Fruit fly (Drosophila melanogaster) Kc167 (cell line): ENCODE results near the gene CG1288.

Experiments used
- Myc ChIP-seq: fragments of >200 bp; optimal IDR thresholded peaks from 2 replicates; lab custom pipeline; 2017; ENCODE audit warnings: missing external identifiers
- psq ChIP-seq: fragments of >200 bp; optimal IDR thresholded peaks from 2 replicates; lab custom pipeline; 2017; ENCODE audit warnings: missing external identifiers
- ttk ChIP-seq: sonication (Bioruptor generic); optimal IDR thresholded peaks from 2 replicates; lab custom pipeline; 2017; ENCODE audit warnings: missing external identifiers

DNA sequence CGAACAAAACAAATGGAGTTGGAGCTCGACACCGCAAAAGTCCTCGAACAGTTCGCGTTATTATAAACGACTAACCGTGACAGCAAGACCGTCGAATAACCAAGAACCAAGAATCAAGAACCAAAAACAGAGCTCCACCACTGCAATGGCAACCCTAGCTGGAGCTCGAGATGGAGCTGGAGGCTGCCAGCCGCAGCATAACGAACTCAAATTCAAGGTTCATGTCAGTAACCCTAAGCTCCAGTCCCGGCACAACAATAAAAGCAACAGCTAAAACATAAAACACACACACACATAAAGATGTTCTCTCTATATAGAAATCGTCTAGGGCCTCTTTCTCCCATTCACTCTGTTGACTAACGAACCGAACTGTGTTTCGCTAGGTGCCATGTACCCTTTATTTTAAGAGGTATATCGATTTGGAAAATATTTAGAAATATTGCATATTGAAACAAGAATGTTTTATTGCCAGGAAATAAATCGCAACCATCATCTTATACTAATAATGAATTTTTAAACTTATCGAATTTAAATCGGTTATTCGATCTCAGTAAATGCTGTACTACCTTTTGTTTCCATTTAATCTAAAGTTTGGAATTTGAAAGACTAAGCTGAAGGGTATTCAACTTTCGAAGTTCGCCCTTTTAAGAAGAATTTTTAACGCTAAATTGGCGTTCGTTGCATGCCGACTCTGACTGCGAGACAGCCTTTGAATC lies 36.7 kb downstream of the CG1288 start:
- TF ChIP-seq ttk (lab: Kevin White, UChicago) = no peak
- no peak for TF ChIP-seq psq (lab: Kevin White, UChicago)
- TF ChIP-seq Myc = no peak
